Fruit fly (Drosophila melanogaster) whole organism, embryonic: ENCODE measurements around the gene Nsun2.
A peak's percentile ranks its signal among the peaks of the same experiment; 100 is the strongest.

ENCODE experiments used
- Bdp1 ChIP-seq: fragments of 200-800 bp; sonication (Bioruptor generic); optimal IDR thresholded peaks from 3 replicates; lab custom pipeline; 2016; ENCODE audit warnings: missing biosample characterization, missing genetic modification characterization
- CG11504 ChIP-seq: fragments of 200-800 bp; sonication (Bioruptor generic); optimal IDR thresholded peaks from 3 replicates; lab custom pipeline; 2019; ENCODE audit warnings: missing biosample characterization, mild to moderate bottlenecking, missing genetic modification characterization, moderate library complexity
- CG11696 ChIP-seq: fragments of 200-800 bp; sonication (Bioruptor generic); IDR thresholded peaks from 2 replicates; pipeline ENCODE4 v1.3.6; 2022; ENCODE audit warnings: missing biosample characterization, missing genetic modification characterization
- CG14441 ChIP-seq: fragments of 200-800 bp; sonication (Bioruptor generic); IDR thresholded peaks from 2 replicates; pipeline ENCODE4 v1.3.6; 2022; ENCODE audit warnings: missing biosample characterization, missing genetic modification characterization
- CG14667 ChIP-seq: fragments of 200-800 bp; sonication (Bioruptor generic); IDR thresholded peaks from 2 replicates; pipeline ENCODE4 v1.3.6; 2022; ENCODE audit warnings: missing biosample characterization, missing genetic modification characterization
- CG1529 ChIP-seq: fragments of 200-800 bp; sonication (Bioruptor generic); optimal IDR thresholded peaks from 3 replicates; lab custom pipeline; 2018; ENCODE audit warnings: missing biosample characterization, missing genetic modification characterization
- CG1792 ChIP-seq: fragments of 200-800 bp; sonication (Bioruptor generic); optimal IDR thresholded peaks from 2 replicates; lab custom pipeline; 2016; ENCODE audit warnings: missing biosample characterization, missing genetic modification characterization
- CG2120 ChIP-seq: fragments of 200-800 bp; sonication (Bioruptor generic); optimal IDR thresholded peaks from 3 replicates; lab custom pipeline; 2016; ENCODE audit warnings: missing biosample characterization, missing genetic modification characterization
- CG2678 ChIP-seq: fragments of 200-800 bp; sonication (Bioruptor generic); optimal IDR thresholded peaks from 3 replicates; lab custom pipeline; 2019; ENCODE audit warnings: missing biosample characterization, mild to moderate bottlenecking, missing genetic modification characterization, moderate library complexity
- CG31365 ChIP-seq: fragments of 200-800 bp; sonication (Bioruptor generic); optimal IDR thresholded peaks from 2 replicates; lab custom pipeline; 2018; ENCODE audit warnings: missing biosample characterization, mild to moderate bottlenecking, missing genetic modification characterization
- CG32532 ChIP-seq: fragments of 200-800 bp; sonication (Bioruptor generic); IDR thresholded peaks from 2 replicates; pipeline ENCODE4 v1.3.6; 2022; ENCODE audit warnings: missing biosample characterization, missing genetic modification characterization
- CG32767 ChIP-seq: fragments of 200-800 bp; sonication (Bioruptor generic); IDR thresholded peaks from 2 replicates; pipeline ENCODE4 v1.3.6; 2022; ENCODE audit warnings: missing biosample characterization, missing genetic modification characterization
- CG42726 ChIP-seq: fragments of 200-800 bp; sonication (Bioruptor generic); IDR thresholded peaks from 2 replicates; pipeline ENCODE4 v1.3.6; 2022; ENCODE audit warnings: missing biosample characterization, missing genetic modification characterization; ENCODE audit not compliant: partially characterized antibody
- CG6689 ChIP-seq: fragments of 200-800 bp; sonication (Bioruptor generic); IDR thresholded peaks from 2 replicates; pipeline ENCODE4 v1.3.6; 2022; ENCODE audit warnings: missing biosample characterization, missing genetic modification characterization
- CG7928 ChIP-seq: fragments of 200-800 bp; sonication (Bioruptor generic); optimal IDR thresholded peaks from 2 replicates; lab custom pipeline; 2017; ENCODE audit warnings: missing biosample characterization, mild to moderate bottlenecking, missing genetic modification characterization
- CG8290 ChIP-seq, 3 experiments: fragments of 200-800 bp; sonication (Bioruptor generic); optimal IDR thresholded peaks; 2 replicates each; lab custom pipeline; 2016 to 2019; ENCODE audit warnings: missing biosample characterization in 3 of 3, missing genetic modification characterization in 3 of 3, mild to moderate bottlenecking in 2 of 3, moderate library complexity in 1 of 3
- Dfd ChIP-seq, 2 experiments: fragments of >200 bp; optimal IDR thresholded peaks; 2 replicates each; lab custom pipeline; 2017; ENCODE audit warnings: missing biosample characterization in 2 of 2, missing genetic modification characterization in 2 of 2
- Dref ChIP-seq: fragments of 200-800 bp; sonication (Bioruptor generic); IDR thresholded peaks from 2 replicates; pipeline ENCODE4 v1.3.6; 2022; ENCODE audit warnings: missing biosample characterization, missing genetic modification characterization
- Drgx ChIP-seq: fragments of 200-800 bp; sonication (Bioruptor generic); IDR thresholded peaks from 2 replicates; pipeline ENCODE4 v1.3.6; 2022; ENCODE audit warnings: missing biosample characterization, missing genetic modification characterization
- Hand ChIP-seq: fragments of 200-800 bp; sonication (Bioruptor generic); optimal IDR thresholded peaks from 2 replicates; lab custom pipeline; 2017; ENCODE audit warnings: mild to moderate bottlenecking, missing biosample characterization, missing genetic modification reagents, missing genetic modification characterization
- Hr51 ChIP-seq, 2 experiments: fragments of 200-800 bp; sonication (Bioruptor generic); optimal IDR thresholded peaks; 2 replicates in 1 of 2; 3 replicates in 1 of 2; lab custom pipeline; 2016 to 2018; ENCODE audit warnings: missing biosample characterization in 2 of 2, missing genetic modification characterization in 2 of 2, mild to moderate bottlenecking in 1 of 2, moderate library complexity in 1 of 2
- Med ChIP-seq: fragments of 200-800 bp; sonication (Bioruptor generic); peaks from one replicate; lab custom pipeline; 2016; ENCODE audit warnings: missing biosample characterization, missing genetic modification characterization, mild to moderate bottlenecking, inconsistent platforms, moderate library complexity
- Sry-δ ChIP-seq: fragments of 200-800 bp; sonication (Bioruptor generic); optimal IDR thresholded peaks from 2 replicates; lab custom pipeline; 2016; ENCODE audit warnings: missing biosample characterization, missing genetic modification characterization
- Xbp1 ChIP-seq: fragments of 200-800 bp; sonication (Bioruptor generic); optimal IDR thresholded peaks from 3 replicates; lab custom pipeline; 2016; ENCODE audit warnings: missing biosample characterization, mild to moderate bottlenecking, missing genetic modification characterization
- Xrp1 ChIP-seq: fragments of 200-800 bp; sonication (Bioruptor generic); IDR thresholded peaks from 2 replicates; pipeline ENCODE4 v1.3.6; 2022; ENCODE audit warnings: missing biosample characterization, missing genetic modification characterization
- YL-1 ChIP-seq: fragments of 200-800 bp; sonication (Bioruptor generic); optimal IDR thresholded peaks from 3 replicates; lab custom pipeline; 2017; ENCODE audit warnings: missing biosample characterization, mild to moderate bottlenecking, missing genetic modification characterization
- amos ChIP-seq: fragments of 200-800 bp; sonication (Bioruptor generic); IDR thresholded peaks from 2 replicates; pipeline ENCODE4 v1.3.6; 2022; ENCODE audit warnings: missing biosample characterization, missing genetic modification characterization; ENCODE audit not compliant: partially characterized antibody
- danr ChIP-seq: fragments of 200-800 bp; sonication (Bioruptor generic); IDR thresholded peaks from 2 replicates; pipeline ENCODE4 v1.3.6; 2022; ENCODE audit warnings: missing biosample characterization, missing genetic modification characterization
- dimm ChIP-seq: fragments of 200-800 bp; sonication (Bioruptor generic); IDR thresholded peaks from 2 replicates; pipeline ENCODE4 v1.3.6; 2022; ENCODE audit warnings: missing biosample characterization, missing genetic modification characterization
- dmrt99B ChIP-seq: fragments of 200-800 bp; sonication (Bioruptor generic); optimal IDR thresholded peaks from 2 replicates; lab custom pipeline; 2018; ENCODE audit warnings: missing biosample characterization, mild to moderate bottlenecking, missing genetic modification characterization, moderate library complexity
- dysf ChIP-seq: fragments of 200-800 bp; sonication (Bioruptor generic); IDR thresholded peaks from 3 replicates; pipeline ENCODE4 v1.3.6; 2022; ENCODE audit warnings: missing biosample characterization, missing genetic modification characterization
- exex ChIP-seq: fragments of 200-800 bp; sonication (Bioruptor generic); optimal IDR thresholded peaks from 4 replicates; lab custom pipeline; 2018; ENCODE audit warnings: missing biosample characterization, mild to moderate bottlenecking, missing genetic modification characterization, moderate library complexity
- ftz-f1 ChIP-seq: fragments of 200-800 bp; sonication (Bioruptor generic); optimal IDR thresholded peaks from 2 replicates; lab custom pipeline; 2016; ENCODE audit warnings: missing biosample characterization, missing genetic modification characterization
- grau ChIP-seq: fragments of 200-800 bp; optimal IDR thresholded peaks from 3 replicates; lab custom pipeline; 2019; ENCODE audit warnings: missing biosample characterization, mild to moderate bottlenecking, missing genetic modification characterization, moderate library complexity
- ind ChIP-seq: fragments of 200-800 bp; sonication (Bioruptor generic); optimal IDR thresholded peaks from 3 replicates; lab custom pipeline; 2016; ENCODE audit warnings: missing biosample characterization, missing genetic modification characterization
- ken ChIP-seq: fragments of 200-800 bp; sonication (Bioruptor generic); IDR thresholded peaks from 3 replicates; pipeline ENCODE4 v1.3.6; 2022; ENCODE audit warnings: missing biosample characterization, missing genetic modification characterization
- kni ChIP-seq: fragments of 200-800 bp; sonication (Bioruptor generic); optimal IDR thresholded peaks from 3 replicates; lab custom pipeline; 2017; ENCODE audit warnings: mild to moderate bottlenecking, missing biosample characterization, missing genetic modification reagents, missing genetic modification characterization
- lab ChIP-seq: fragments of 200-800 bp; sonication (Bioruptor generic); optimal IDR thresholded peaks from 3 replicates; lab custom pipeline; 2017; ENCODE audit warnings: missing biosample characterization, missing genetic modification characterization, mild to moderate bottlenecking, moderate library complexity, missing genetic modification reagents
- phol ChIP-seq: fragments of 200-800 bp; sonication (Bioruptor generic); optimal IDR thresholded peaks from 3 replicates; lab custom pipeline; 2018; ENCODE audit warnings: missing biosample characterization, mild to moderate bottlenecking, missing genetic modification characterization, moderate library complexity
- row ChIP-seq: fragments of 200-800 bp; sonication (Bioruptor generic); IDR thresholded peaks from 3 replicates; pipeline ENCODE4 v1.3.6; 2022; ENCODE audit warnings: missing biosample characterization, missing genetic modification characterization
- sens ChIP-seq: fragments of 200-800 bp; sonication (Bioruptor generic); peaks from one replicate; lab custom pipeline; 2016; ENCODE audit warnings: missing biosample characterization, missing genetic modification characterization
- stwl ChIP-seq: fragments of 200-800 bp; sonication (Bioruptor generic); optimal IDR thresholded peaks from 3 replicates; lab custom pipeline; 2018; ENCODE audit warnings: missing biosample characterization, mild to moderate bottlenecking, missing genetic modification characterization, moderate library complexity
- tio ChIP-seq: fragments of 200-800 bp; sonication (Bioruptor generic); optimal IDR thresholded peaks from 2 replicates; lab custom pipeline; 2017; ENCODE audit warnings: missing biosample characterization, missing genetic modification characterization, inconsistent platforms
- zen ChIP-seq: fragments of 200-800 bp; sonication (Bioruptor generic); optimal IDR thresholded peaks from 3 replicates; lab custom pipeline; 2018; ENCODE audit warnings: missing biosample characterization, mild to moderate bottlenecking, missing genetic modification characterization, moderate library complexity

The Nsun2 gene

DNA sequence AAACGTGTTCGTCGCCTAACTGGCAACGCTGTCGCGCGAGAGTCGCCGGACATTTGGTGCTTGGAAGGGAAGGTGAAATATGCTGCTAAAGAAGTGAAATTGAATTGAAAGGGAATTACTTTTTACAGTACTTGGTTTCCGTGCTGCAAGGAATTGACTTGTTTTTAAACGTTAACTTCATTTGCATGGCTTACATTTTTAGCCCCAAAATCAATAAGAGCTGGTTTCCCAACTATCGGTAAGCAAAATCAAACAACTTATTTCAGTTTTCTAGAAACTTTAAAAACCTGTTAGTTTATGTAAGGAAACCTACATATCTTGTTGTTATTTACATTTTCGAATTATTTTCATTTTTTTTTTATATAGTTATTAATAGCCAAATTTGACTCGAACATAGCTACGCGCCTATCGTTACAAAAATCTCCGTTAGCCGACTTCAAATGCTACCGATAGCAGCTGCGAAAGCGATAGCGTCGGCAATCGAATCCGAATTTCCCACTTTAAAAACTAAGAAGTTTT, at the start of gene Nsun2, which contains the start of gene dgt4 (continued):
- peak; percentile 65 for TF ChIP-seq Sry-δ

DNA sequence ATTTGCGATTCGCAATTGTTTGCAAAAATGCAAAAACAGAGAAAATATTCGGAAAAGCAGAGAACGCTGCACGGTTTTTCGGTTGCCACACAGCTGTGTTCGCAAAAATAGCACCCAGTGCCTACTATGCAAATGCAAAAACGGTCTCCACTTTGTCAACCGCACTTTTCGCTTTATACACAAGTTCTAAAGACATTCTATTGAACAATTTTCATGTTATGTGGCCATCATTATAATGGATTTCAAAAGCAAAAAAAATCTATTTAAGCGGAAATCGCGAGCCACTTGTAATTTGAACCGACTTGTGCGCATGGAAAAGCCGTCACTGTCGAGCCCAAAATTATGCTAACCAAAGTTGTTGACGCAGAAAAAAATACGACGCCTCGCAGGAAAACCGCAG, 37.5 kb upstream of the Nsun2 start:
- TF ChIP-seq Drgx (GFP tag; lab: Robert Waterston, UW) (peak; percentile 55; the same call in 1 of the 2 replicates), dimm (GFP tag; lab: Robert Waterston, UW) (no peak), kni (GFP tag; lab: Kevin White, UChicago) (no peak), Xrp1 (peak; percentile 32; the same call in 1 of the 2 replicates), Bdp1 (GFP tag; lab: Kevin White, UChicago) (no peak), CG32767 (GFP tag; lab: Robert Waterston, UW) (no peak), CG2678 (tag; lab: Kevin White, UChicago) (no peak), CG11504 (tag; lab: Kevin White, UChicago) (peak; percentile 23), row (GFP tag; lab: Robert Waterston, UW) (peak; percentile 56; the same call in 2 of the 3 replicates), ftz-f1 (GFP tag; lab: Kevin White, UChicago) (no peak), danr (no peak), CG11696 (GFP tag; lab: Robert Waterston, UW) (0 out of 2 replicates have a peak, but pooled peaks have one; percentile 52), CG6689 (GFP tag; lab: Robert Waterston, UW) (0 out of 2 replicates have a peak, but pooled peaks have one; percentile 15), ind (GFP tag; lab: Kevin White, UChicago) (peak; percentile 3), grau (tag; lab: Kevin White, UChicago) (peak; percentile 6), CG32532 (GFP tag; lab: Robert Waterston, UW) (0 out of 2 replicates have a peak, but pooled peaks have one; percentile 7), CG2120 (GFP tag; lab: Kevin White, UChicago) (peak; percentile 24), CG14441 (GFP tag; lab: Robert Waterston, UW) (peak; percentile 35; the same call in 1 of the 2 replicates), CG1529 (GFP tag; lab: Kevin White, UChicago) (no peak), dysf (GFP tag; lab: Robert Waterston, UW) (0 out of 3 replicates have a peak, but pooled peaks have one; percentile 20), Med (GFP tag; lab: Kevin White, UChicago) (peak; percentile 64), ken (0 out of 3 replicates have a peak, but pooled peaks have one; percentile 23), zen (tag; lab: Kevin White, UChicago) (peak; percentile 3), tio (GFP tag; lab: Kevin White, UChicago) (peak; percentile 8), phol (tag; lab: Kevin White, UChicago) (peak; percentile 4), sens (GFP tag; lab: Kevin White, UChicago) (peak; percentile 10), Hr51 (GFP tag; optimal IDR thresholded peaks at IDR 0.05; lab: Kevin White, UChicago) (peak in 1 of 2 experiments; percentile 5), lab (GFP tag; lab: Kevin White, UChicago) (peak; percentile 27), dmrt99B (tag; lab: Kevin White, UChicago) (peak; percentile 41), CG14667 (GFP tag; lab: Robert Waterston, UW) (0 out of 2 replicates have a peak, but pooled peaks have one; percentile 13)

DNA sequence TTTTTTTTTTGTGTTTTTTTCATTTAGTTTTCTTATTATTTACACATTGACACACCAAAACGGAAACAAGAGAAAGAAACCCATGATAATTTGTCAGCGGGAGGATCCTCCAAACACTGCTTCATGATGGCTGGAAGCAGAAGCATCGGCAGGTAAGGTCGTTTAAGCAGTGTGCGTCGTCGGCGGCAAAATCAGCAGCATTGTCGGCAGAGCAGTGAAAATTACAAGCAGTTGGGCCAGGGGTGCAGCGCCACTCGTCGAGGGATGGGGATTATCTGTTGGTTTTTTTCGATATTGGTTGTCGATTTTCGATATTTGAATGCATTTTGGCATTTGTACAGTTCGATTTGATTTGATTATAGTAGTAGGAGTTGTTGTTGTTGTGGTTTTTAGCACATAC, 25.5 kb upstream of the Nsun2 start:
- no peak for TF ChIP-seq YL-1
- no peak for TF ChIP-seq CG1792 (GFP tag; lab: Kevin White, UChicago)
- TF ChIP-seq grau (tag; lab: Kevin White, UChicago), result no peak
- no peak for TF ChIP-seq Dref (GFP tag; lab: Robert Waterston, UW)
- TF ChIP-seq amos (GFP tag; lab: Robert Waterston, UW), result 0 out of 2 replicates have a peak, but pooled peaks have one; percentile 6
- 0 out of 2 replicates have a peak, but pooled peaks have one; percentile 39 for TF ChIP-seq CG42726 (GFP tag; lab: Robert Waterston, UW)
- TF ChIP-seq CG32532 (GFP tag; lab: Robert Waterston, UW), result no peak
- TF ChIP-seq stwl (tag; lab: Kevin White, UChicago), result peak; percentile 96
- peak; percentile 91 for TF ChIP-seq CG31365
- TF ChIP-seq CG7928 (GFP tag; lab: Kevin White, UChicago), result peak; percentile 29
- peak in 1 of 2 experiments; percentile 82 for TF ChIP-seq Dfd (GFP tag; optimal IDR thresholded peaks at IDR 0.05; lab: Kevin White, UChicago)
- TF ChIP-seq CG8290 (GFP tag; optimal IDR thresholded peaks at IDR 0.05; lab: Kevin White, UChicago), result peak; percentile 99
- peak; percentile 53 to 94 for TF ChIP-seq CG8290 (tag; optimal IDR thresholded peaks at IDR 0.05; lab: Kevin White, UChicago)
- no peak for TF ChIP-seq exex
- TF ChIP-seq Hand (GFP tag; lab: Kevin White, UChicago), result no peak
- TF ChIP-seq Xbp1 (GFP tag; lab: Kevin White, UChicago), result no peak
